Fruit fly (Drosophila melanogaster) whole organism, embryonic: ENCODE data around the gene Uck.
A peak's percentile ranks its signal among the peaks of the same experiment; 100 is the strongest.

Source experiments
- Awh ChIP-seq: fragments of 200-800 bp; sonication (Bioruptor generic); IDR thresholded peaks from 2 replicates; pipeline ENCODE4, ENCODE4 v1.3.6; 2022; ENCODE audit warnings: missing biosample characterization, missing genetic modification characterization
- CG11247 ChIP-seq: fragments of 200-800 bp; sonication (Bioruptor generic); IDR thresholded peaks from 2 replicates; pipeline ENCODE4 v1.3.6; 2022; ENCODE audit warnings: missing biosample characterization, missing genetic modification characterization
- CG11456 ChIP-seq: fragments of 200-800 bp; sonication (Bioruptor generic); IDR thresholded peaks from 3 replicates; pipeline ENCODE4 v1.3.6; 2022; ENCODE audit warnings: missing biosample characterization, missing genetic modification characterization
- CG12659 ChIP-seq: fragments of 200-800 bp; sonication (Bioruptor generic); optimal IDR thresholded peaks from 3 replicates; lab custom pipeline; 2017; ENCODE audit warnings: mild to moderate bottlenecking, missing biosample characterization, missing genetic modification reagents, missing genetic modification characterization
- CG14667 ChIP-seq: fragments of 200-800 bp; sonication (Bioruptor generic); IDR thresholded peaks from 2 replicates; pipeline ENCODE4 v1.3.6; 2022; ENCODE audit warnings: missing biosample characterization, missing genetic modification characterization
- CG17186 ChIP-seq: fragments of 200-800 bp; sonication (Bioruptor generic); optimal IDR thresholded peaks from 3 replicates; lab custom pipeline; 2017; ENCODE audit warnings: missing biosample characterization, missing genetic modification reagents, missing genetic modification characterization
- CG18262 ChIP-seq: fragments of 200-800 bp; optimal IDR thresholded peaks from 3 replicates; lab custom pipeline; 2019; ENCODE audit warnings: missing biosample characterization, mild to moderate bottlenecking, missing genetic modification characterization, moderate library complexity
- CG2678 ChIP-seq: fragments of 200-800 bp; sonication (Bioruptor generic); optimal IDR thresholded peaks from 3 replicates; lab custom pipeline; 2019; ENCODE audit warnings: missing biosample characterization, mild to moderate bottlenecking, missing genetic modification characterization, moderate library complexity
- CG32767 ChIP-seq: fragments of 200-800 bp; sonication (Bioruptor generic); IDR thresholded peaks from 2 replicates; pipeline ENCODE4 v1.3.6; 2022; ENCODE audit warnings: missing biosample characterization, missing genetic modification characterization
- CG32772 ChIP-seq: fragments of 200-800 bp; sonication (Bioruptor generic); IDR thresholded peaks from 2 replicates; pipeline ENCODE4 v1.3.6; 2022; ENCODE audit warnings: missing biosample characterization, missing genetic modification characterization
- CG34376 ChIP-seq: fragments of 200-800 bp; sonication (Bioruptor generic); optimal IDR thresholded peaks from 2 replicates; lab custom pipeline; 2018; ENCODE audit warnings: missing biosample characterization, mild to moderate bottlenecking, missing genetic modification characterization
- CG3995 ChIP-seq: fragments of 200-800 bp; sonication (Bioruptor generic); optimal IDR thresholded peaks from 3 replicates; lab custom pipeline; 2016; ENCODE audit warnings: missing biosample characterization, missing genetic modification characterization
- CG6683 ChIP-seq: fragments of 200-800 bp; sonication (Bioruptor generic); optimal IDR thresholded peaks from 2 replicates; lab custom pipeline; 2017; ENCODE audit warnings: missing biosample characterization, mild to moderate bottlenecking, missing genetic modification characterization, missing genetic modification reagents
- CG7987 ChIP-seq: fragments of 200-800 bp; sonication (Bioruptor generic); optimal IDR thresholded peaks from 2 replicates; lab custom pipeline; 2018; ENCODE audit warnings: missing biosample characterization, mild to moderate bottlenecking, missing genetic modification characterization, moderate library complexity
- CG8290 ChIP-seq, 3 experiments: fragments of 200-800 bp; sonication (Bioruptor generic); optimal IDR thresholded peaks; 2 replicates each; lab custom pipeline; 2016 to 2019; ENCODE audit warnings: missing biosample characterization in 3 of 3, missing genetic modification characterization in 3 of 3, mild to moderate bottlenecking in 2 of 3, moderate library complexity in 1 of 3
- CG8765 ChIP-seq: fragments of 200-800 bp; sonication (Bioruptor generic); IDR thresholded peaks from 2 replicates; pipeline ENCODE4 v1.3.6; 2022; ENCODE audit warnings: missing biosample characterization, missing genetic modification characterization
- CG9609 ChIP-seq: fragments of 200-800 bp; sonication (Bioruptor generic); optimal IDR thresholded peaks from 3 replicates; lab custom pipeline; 2016; ENCODE audit warnings: missing biosample characterization, missing genetic modification characterization
- CG9817 ChIP-seq: fragments of 200-800 bp; sonication (Bioruptor generic); optimal IDR thresholded peaks from 2 replicates; lab custom pipeline; 2018; ENCODE audit warnings: missing biosample characterization, mild to moderate bottlenecking, missing genetic modification characterization, moderate library complexity
- CoRest ChIP-seq: fragments of 200-800 bp; sonication (Bioruptor generic); optimal IDR thresholded peaks from 3 replicates; lab custom pipeline; 2018; ENCODE audit warnings: missing biosample characterization, mild to moderate bottlenecking, missing genetic modification characterization, moderate library complexity
- Deaf1 ChIP-seq: fragments of 200-800 bp; optimal IDR thresholded peaks from 3 replicates; lab custom pipeline; 2019; ENCODE audit warnings: missing biosample characterization, mild to moderate bottlenecking, missing genetic modification characterization, moderate library complexity
- Meics ChIP-seq: fragments of 200-800 bp; sonication (Bioruptor generic); optimal IDR thresholded peaks from 2 replicates; lab custom pipeline; 2017; ENCODE audit warnings: missing biosample characterization, mild to moderate bottlenecking, missing genetic modification characterization
- PHDP ChIP-seq: fragments of 200-800 bp; sonication (Bioruptor generic); optimal IDR thresholded peaks from 3 replicates; lab custom pipeline; 2018; ENCODE audit warnings: missing biosample characterization, mild to moderate bottlenecking, missing genetic modification characterization, moderate library complexity
- Pdp1 ChIP-seq, 2 experiments: fragments of 200-800 bp; sonication (Bioruptor generic); optimal IDR thresholded peaks; 3 replicates each; lab custom pipeline; 2016; ENCODE audit warnings: missing biosample characterization in 2 of 2, missing genetic modification characterization in 2 of 2, mild to moderate bottlenecking in 1 of 2, moderate library complexity in 1 of 2
- Ptx1 ChIP-seq: fragments of 200-800 bp; sonication (Bioruptor generic); IDR thresholded peaks from 2 replicates; pipeline ENCODE4 v1.3.6; 2022; ENCODE audit warnings: missing biosample characterization, missing genetic modification characterization
- Sox102F ChIP-seq: fragments of 200-800 bp; sonication (Bioruptor generic); optimal IDR thresholded peaks from 2 replicates; lab custom pipeline; 2018; ENCODE audit warnings: missing biosample characterization, mild to moderate bottlenecking, missing genetic modification characterization, moderate library complexity
- Spps ChIP-seq: fragments of 200-800 bp; sonication (Bioruptor generic); optimal IDR thresholded peaks from 2 replicates; lab custom pipeline; 2018; ENCODE audit warnings: missing biosample characterization, mild to moderate bottlenecking, missing genetic modification characterization
- Tbp ChIP-seq: fragments of >200 bp; optimal IDR thresholded peaks from 2 replicates; lab custom pipeline; 2018; ENCODE audit warnings: missing biosample characterization, missing genetic modification characterization
- ash1 ChIP-seq: fragments of 200-800 bp; sonication (Bioruptor generic); optimal IDR thresholded peaks from 2 replicates; lab custom pipeline; 2018; ENCODE audit warnings: missing biosample characterization, mild to moderate bottlenecking, missing genetic modification characterization
- az2 ChIP-seq: fragments of 200-800 bp; sonication (Bioruptor generic); optimal IDR thresholded peaks from 3 replicates; lab custom pipeline; 2016; ENCODE audit warnings: missing biosample characterization, missing genetic modification characterization
- bigmax ChIP-seq: fragments of 200-800 bp; sonication (Bioruptor generic); optimal IDR thresholded peaks from 2 replicates; lab custom pipeline; 2018; ENCODE audit warnings: missing biosample characterization, mild to moderate bottlenecking, missing genetic modification characterization
- bsh ChIP-seq, 2 experiments: fragments of 200-800 bp; sonication (Bioruptor generic); optimal IDR thresholded peaks; 2 replicates each; lab custom pipeline; 2017 to 2018; ENCODE audit warnings: mild to moderate bottlenecking in 2 of 2, missing biosample characterization in 2 of 2, missing genetic modification characterization in 2 of 2, moderate library complexity in 1 of 2
- corto ChIP-seq: fragments of 200-800 bp; sonication (Bioruptor generic); optimal IDR thresholded peaks from 2 replicates; lab custom pipeline; 2016; ENCODE audit warnings: missing biosample characterization, mild to moderate bottlenecking, missing genetic modification characterization, moderate library complexity
- emc ChIP-seq: fragments of 200-800 bp; sonication (Bioruptor generic); optimal IDR thresholded peaks from 2 replicates; lab custom pipeline; 2016; ENCODE audit warnings: missing biosample characterization, missing genetic modification characterization
- gem ChIP-seq: fragments of 200-800 bp; sonication (Bioruptor generic); optimal IDR thresholded peaks from 2 replicates; lab custom pipeline; 2019; ENCODE audit warnings: missing biosample characterization, mild to moderate bottlenecking, missing genetic modification characterization, moderate library complexity
- gsb ChIP-seq: fragments of 200-800 bp; sonication (Bioruptor generic); IDR thresholded peaks from 2 replicates; pipeline ENCODE4 v1.3.6; 2022; ENCODE audit warnings: missing biosample characterization, missing genetic modification characterization
- jumu ChIP-seq: fragments of 200-800 bp; sonication (Bioruptor generic); optimal IDR thresholded peaks from 3 replicates; lab custom pipeline; 2016; ENCODE audit warnings: missing biosample characterization, missing genetic modification characterization
- maf-S ChIP-seq: fragments of 200-800 bp; sonication (Bioruptor generic); optimal IDR thresholded peaks from 2 replicates; lab custom pipeline; 2016; ENCODE audit warnings: missing biosample characterization, missing genetic modification characterization
- nau ChIP-seq: fragments of 200-800 bp; sonication (Bioruptor generic); optimal IDR thresholded peaks from 3 replicates; lab custom pipeline; 2017; ENCODE audit warnings: missing biosample characterization, mild to moderate bottlenecking, missing genetic modification characterization, missing genetic modification reagents
- p53 ChIP-seq: fragments of 200-800 bp; sonication (Bioruptor generic); optimal IDR thresholded peaks from 2 replicates; lab custom pipeline; 2016; ENCODE audit warnings: missing biosample characterization, missing genetic modification characterization
- sd ChIP-seq: fragments of 200-800 bp; sonication (Bioruptor generic); optimal IDR thresholded peaks from 3 replicates; lab custom pipeline; 2018; ENCODE audit warnings: missing biosample characterization, mild to moderate bottlenecking, missing genetic modification characterization, moderate library complexity
- sna ChIP-seq: fragments of 200-800 bp; sonication (Bioruptor generic); IDR thresholded peaks from 2 replicates; pipeline ENCODE4 v1.3.6; 2022; ENCODE audit warnings: missing biosample characterization, missing genetic modification characterization; ENCODE audit not compliant: partially characterized antibody
- sob ChIP-seq: fragments of 200-800 bp; sonication (Bioruptor generic); IDR thresholded peaks from 2 replicates; pipeline ENCODE4 v1.3.6; 2022; ENCODE audit warnings: missing biosample characterization, missing genetic modification characterization
- stc ChIP-seq: fragments of 200-800 bp; sonication (Bioruptor generic); IDR thresholded peaks from 2 replicates; pipeline ENCODE4 v1.3.6; 2022; ENCODE audit warnings: missing biosample characterization, missing genetic modification characterization
- stwl ChIP-seq: fragments of 200-800 bp; sonication (Bioruptor generic); optimal IDR thresholded peaks from 3 replicates; lab custom pipeline; 2018; ENCODE audit warnings: missing biosample characterization, mild to moderate bottlenecking, missing genetic modification characterization, moderate library complexity
- wor ChIP-seq: fragments of 200-800 bp; sonication (Bioruptor generic); IDR thresholded peaks from 2 replicates; pipeline ENCODE4 v1.3.6; 2022; ENCODE audit warnings: missing biosample characterization, missing genetic modification characterization
- z ChIP-seq: fragments of 200-800 bp; sonication (Bioruptor generic); IDR thresholded peaks from 3 replicates; pipeline ENCODE4 v1.3.6; 2022; ENCODE audit warnings: missing biosample characterization, missing genetic modification characterization
- zfh1 ChIP-seq: fragments of 200-800 bp; sonication (Bioruptor generic); IDR thresholded peaks from 3 replicates; pipeline ENCODE4 v1.3.6; 2022; ENCODE audit warnings: missing biosample characterization, missing genetic modification characterization

Uck gene

DNA sequence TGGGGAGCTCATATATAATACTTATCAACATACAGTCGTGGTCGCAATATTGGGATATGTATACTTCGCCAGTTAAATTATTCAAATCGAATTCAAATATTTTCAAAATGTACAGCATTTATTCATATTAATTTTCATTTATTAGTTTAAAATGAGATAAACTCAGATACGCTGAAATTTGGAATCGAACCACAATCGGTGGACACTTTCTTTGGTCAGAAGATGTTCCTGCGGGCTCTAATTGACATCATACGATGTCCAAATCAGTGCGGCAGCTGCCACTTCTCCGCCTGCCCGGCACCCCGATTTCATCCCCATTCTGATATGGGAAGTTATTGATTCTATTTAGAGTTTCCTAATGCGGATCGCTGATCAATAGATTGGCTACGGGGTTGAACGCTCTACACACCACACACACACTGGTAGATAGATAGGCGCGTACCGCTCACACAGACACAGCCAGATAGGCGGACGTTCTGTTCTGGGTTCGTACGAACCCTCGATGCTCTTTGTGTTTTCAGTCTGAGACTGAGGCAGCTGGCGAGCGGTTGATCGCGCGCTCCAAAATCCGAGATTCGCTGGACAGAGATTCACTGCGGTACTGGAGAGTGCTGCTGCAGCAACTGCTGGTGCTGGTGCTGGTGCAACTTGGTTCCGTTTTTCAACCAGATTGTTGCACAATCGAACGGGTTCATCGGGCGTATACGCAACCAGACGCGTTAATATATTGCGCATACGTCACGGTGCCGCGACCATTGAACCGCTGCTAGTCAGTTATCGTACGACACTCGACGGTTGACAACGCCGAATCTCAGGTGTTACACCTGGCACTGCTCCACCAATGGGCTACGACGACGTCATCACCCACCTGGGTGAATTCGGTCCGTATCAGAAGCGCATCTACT is 13.6 kb upstream of the Uck start, which contains the start of gene Orct (continued):
- TF ChIP-seq CG9609 (GFP tag; lab: Kevin White, UChicago) (peak; percentile 53), stwl (tag; lab: Kevin White, UChicago) (no peak), jumu (GFP tag; lab: Kevin White, UChicago) (peak; percentile 59), z (GFP tag; lab: Robert Waterston, UW) (no peak), CG32767 (GFP tag; lab: Robert Waterston, UW) (no peak), gem (peak; percentile 87), p53 (GFP tag; lab: Kevin White, UChicago) (no peak), CG7987 (GFP tag; lab: Kevin White, UChicago) (peak; percentile 43), CG8290 (GFP tag; optimal IDR thresholded peaks at IDR 0.05; lab: Kevin White, UChicago) (no peak), CG8290 (tag; optimal IDR thresholded peaks at IDR 0.05; lab: Kevin White, UChicago) (peak in 1 of 2 experiments; percentile 60), CG2678 (tag; lab: Kevin White, UChicago) (peak; percentile 91), maf-S (GFP tag; lab: Kevin White, UChicago) (peak; percentile 48), CG11456 (peak; percentile 69; the same call in 2 of the 3 replicates), nau (peak; percentile 78), CG6683 (GFP tag; lab: Kevin White, UChicago) (peak; percentile 61), emc (peak; percentile 27), bsh (GFP tag; optimal IDR thresholded peaks at IDR 0.05; lab: Kevin White, UChicago) (peak in 1 of 2 experiments; percentile 68), az2 (GFP tag; lab: Kevin White, UChicago) (peak; percentile 45), CG17186 (no peak), bigmax (no peak), corto (GFP tag; lab: Kevin White, UChicago) (no peak), Meics (GFP tag; lab: Kevin White, UChicago) (peak; percentile 91), CG11247 (GFP tag; lab: Robert Waterston, UW) (peak; percentile 59; the same call in 1 of the 2 replicates), PHDP (tag; lab: Kevin White, UChicago) (peak; percentile 80), Ptx1 (peak; percentile 75), ash1 (GFP tag; lab: Kevin White, UChicago) (no peak), Tbp (GFP tag; lab: Kevin White, UChicago) (no peak), CG32772 (peak; percentile 26; the same call in 1 of the 2 replicates), CoRest (peak; percentile 88), CG14667 (peak; percentile 19; the same call in 1 of the 2 replicates), sd (tag; lab: Kevin White, UChicago) (peak; percentile 29), Sox102F (GFP tag; lab: Kevin White, UChicago) (peak; percentile 70), gsb (GFP tag; lab: Robert Waterston, UW) (peak; percentile 47), stc (GFP tag; lab: Robert Waterston, UW) (peak; percentile 29; the same call in 1 of the 2 replicates), CG34376 (GFP tag; lab: Kevin White, UChicago) (peak; percentile 72), Deaf1 (tag; lab: Kevin White, UChicago) (peak; percentile 61), zfh1 (GFP tag; lab: Robert Waterston, UW) (peak; percentile 35; the same call in 1 of the 3 replicates), Awh (GFP tag; lab: Robert Waterston, UW) (no peak), Spps (tag; lab: Kevin White, UChicago) (no peak), Pdp1 (GFP tag; optimal IDR thresholded peaks at IDR 0.05; lab: Kevin White, UChicago) (peak; percentile 65 to 82), CG12659 (peak; percentile 79), sna (GFP tag; lab: Robert Waterston, UW) (no peak), wor (GFP tag; lab: Robert Waterston, UW) (peak; percentile 35; the same call in 1 of the 2 replicates), CG8765 (GFP tag; lab: Robert Waterston, UW) (peak; percentile 22; the same call in 1 of the 2 replicates), CG18262 (tag; lab: Kevin White, UChicago) (peak; percentile 93), sob (GFP tag; lab: Robert Waterston, UW) (peak; percentile 66; the same call in 1 of the 2 replicates), CG3995 (GFP tag; lab: Kevin White, UChicago) (no peak), CG9817 (tag; lab: Kevin White, UChicago) (peak; percentile 68)
